Worm (Caenorhabditis elegans): ENCODE data around the gene Y116A8C.24.

- TF ChIP-seq him-1 (tag; optimal IDR thresholded peaks at IDR 0.05) (no peak), W03F9.2 (tag; optimal IDR thresholded peaks at IDR 0.05) (no peak), dao-5 (tag; optimal IDR thresholded peaks at IDR 0.05) (no peak)
These were observed 32.9 kb upstream of the Y116A8C.24 start, which contains the start of gene Y116A8C.30 for ce11 chrIV:17103615-17104014.
